Fruit fly (Drosophila melanogaster) whole organism, embryonic: Measurements from ENCODE around the gene galla-2.

Source experiments
- CG10267 ChIP-seq: fragments of 200-800 bp; sonication (Bioruptor generic); optimal IDR thresholded peaks from 2 replicates; lab custom pipeline; 2018; ENCODE audit warnings: missing biosample characterization, mild to moderate bottlenecking, missing genetic modification characterization, moderate library complexity
- CG10654 ChIP-seq: fragments of 200-800 bp; sonication (Bioruptor generic); optimal IDR thresholded peaks from 2 replicates; lab custom pipeline; 2016; ENCODE audit warnings: missing biosample characterization, missing genetic modification characterization
- CG1233 ChIP-seq: fragments of 200-800 bp; sonication (Bioruptor generic); optimal IDR thresholded peaks from 4 replicates; lab custom pipeline; 2018; ENCODE audit warnings: missing biosample characterization, mild to moderate bottlenecking, missing genetic modification characterization
- CG13424 ChIP-seq: fragments of 200-800 bp; sonication (Bioruptor generic); optimal IDR thresholded peaks from 2 replicates; lab custom pipeline; 2019; ENCODE audit warnings: missing biosample characterization, mild to moderate bottlenecking, missing genetic modification characterization, moderate library complexity
- CG13624 ChIP-seq: fragments of 200-800 bp; sonication (Bioruptor generic); optimal IDR thresholded peaks from 2 replicates; lab custom pipeline; 2016; ENCODE audit warnings: missing biosample characterization, missing genetic modification characterization
- CG14014 ChIP-seq: fragments of 200-800 bp; sonication (Bioruptor generic); IDR thresholded peaks from 2 replicates; pipeline ENCODE4 v1.3.6; 2022; ENCODE audit warnings: missing biosample characterization, missing genetic modification characterization
- CG16813 ChIP-seq: fragments of 200-800 bp; sonication (Bioruptor generic); IDR thresholded peaks from 3 replicates; pipeline ENCODE4 v1.3.6; 2022; ENCODE audit warnings: missing biosample characterization, missing genetic modification characterization; ENCODE audit not compliant: partially characterized antibody
- CG17361 ChIP-seq: fragments of 200-800 bp; sonication (Bioruptor generic); IDR thresholded peaks from 3 replicates; pipeline ENCODE4 v1.3.6; 2022; ENCODE audit warnings: missing biosample characterization, missing genetic modification characterization
- CG17829 ChIP-seq: fragments of 200-800 bp; optimal IDR thresholded peaks from 2 replicates; lab custom pipeline; 2019; ENCODE audit warnings: missing biosample characterization, mild to moderate bottlenecking, missing genetic modification characterization, moderate library complexity
- CG18262 ChIP-seq: fragments of 200-800 bp; optimal IDR thresholded peaks from 3 replicates; lab custom pipeline; 2019; ENCODE audit warnings: missing biosample characterization, mild to moderate bottlenecking, missing genetic modification characterization, moderate library complexity
- CG2199 ChIP-seq: fragments of 200-800 bp; sonication (Bioruptor generic); IDR thresholded peaks from 3 replicates; pipeline ENCODE4 v1.3.6; 2022; ENCODE audit warnings: missing biosample characterization, missing genetic modification characterization
- CG31441 ChIP-seq: fragments of 200-800 bp; sonication (Bioruptor generic); IDR thresholded peaks from 2 replicates; pipeline ENCODE4 v1.3.6; 2022; ENCODE audit warnings: missing biosample characterization, missing genetic modification characterization
- CG33557 ChIP-seq: fragments of 200-800 bp; sonication (Bioruptor generic); optimal IDR thresholded peaks from 2 replicates; lab custom pipeline; 2019; ENCODE audit warnings: missing biosample characterization, mild to moderate bottlenecking, missing genetic modification characterization, moderate library complexity
- CG34224 ChIP-seq: fragments of 200-800 bp; sonication (Bioruptor generic); IDR thresholded peaks from 3 replicates; pipeline ENCODE4 v1.3.6; 2022; ENCODE audit warnings: missing biosample characterization, missing genetic modification characterization; ENCODE audit not compliant: partially characterized antibody
- CG4424 ChIP-seq: fragments of 200-800 bp; sonication (Bioruptor generic); optimal IDR thresholded peaks from 3 replicates; lab custom pipeline; 2016; ENCODE audit warnings: missing biosample characterization, missing genetic modification characterization
- CG4820 ChIP-seq: fragments of 200-800 bp; sonication (Bioruptor generic); optimal IDR thresholded peaks from 3 replicates; lab custom pipeline; 2016; ENCODE audit warnings: missing biosample characterization, missing genetic modification characterization
- CG7839 ChIP-seq: fragments of 200-800 bp; sonication (Bioruptor generic); optimal IDR thresholded peaks from 3 replicates; lab custom pipeline; 2018; ENCODE audit warnings: missing biosample characterization, mild to moderate bottlenecking, missing genetic modification characterization, moderate library complexity
- CG8388 ChIP-seq: fragments of 200-800 bp; sonication (Bioruptor generic); optimal IDR thresholded peaks from 2 replicates; lab custom pipeline; 2019; ENCODE audit warnings: missing biosample characterization, mild to moderate bottlenecking, missing genetic modification characterization, moderate library complexity
- CG8478 ChIP-seq: fragments of >200 bp; optimal IDR thresholded peaks from 2 replicates; lab custom pipeline; 2018
- CG8765 ChIP-seq: fragments of 200-800 bp; sonication (Bioruptor generic); IDR thresholded peaks from 2 replicates; pipeline ENCODE4 v1.3.6; 2022; ENCODE audit warnings: missing biosample characterization, missing genetic modification characterization
- CG8924 ChIP-seq: fragments of 200-800 bp; optimal IDR thresholded peaks from 3 replicates; lab custom pipeline; 2019; ENCODE audit warnings: missing biosample characterization, mild to moderate bottlenecking, missing genetic modification characterization, moderate library complexity
- Doc3 ChIP-seq: fragments of 200-800 bp; sonication (Bioruptor generic); IDR thresholded peaks from 3 replicates; pipeline ENCODE4 v1.3.6; 2022; ENCODE audit warnings: missing biosample characterization, missing genetic modification characterization; ENCODE audit not compliant: partially characterized antibody
- Eip74EF ChIP-seq, 2 experiments: fragments of 200-800 bp in 1 of 2; fragments of >200 bp in 1 of 2; sonication (Bioruptor generic) in 1 of 2; optimal IDR thresholded peaks; 2 replicates each; lab custom pipeline; 2017 to 2019; ENCODE audit warnings: missing biosample characterization in 2 of 2, missing genetic modification characterization in 2 of 2, mild to moderate bottlenecking in 1 of 2, moderate library complexity in 1 of 2
- HLH4C ChIP-seq: fragments of 200-800 bp; sonication (Bioruptor generic); IDR thresholded peaks from 3 replicates; pipeline ENCODE4 v1.3.6; 2022; ENCODE audit warnings: missing biosample characterization, missing genetic modification characterization; ENCODE audit not compliant: partially characterized antibody
- Hr3 ChIP-seq: fragments of 200-800 bp; sonication (Bioruptor generic); optimal IDR thresholded peaks from 3 replicates; lab custom pipeline; 2016; ENCODE audit warnings: missing biosample characterization, missing genetic modification characterization
- Hr39 ChIP-seq: fragments of >200 bp; optimal IDR thresholded peaks from 2 replicates; lab custom pipeline; 2017
- Pdp1 ChIP-seq, 2 experiments: fragments of 200-800 bp; sonication (Bioruptor generic); optimal IDR thresholded peaks; 3 replicates each; lab custom pipeline; 2016; ENCODE audit warnings: missing biosample characterization in 2 of 2, missing genetic modification characterization in 2 of 2, mild to moderate bottlenecking in 1 of 2, moderate library complexity in 1 of 2
- Xrp1 ChIP-seq: fragments of 200-800 bp; sonication (Bioruptor generic); IDR thresholded peaks from 2 replicates; pipeline ENCODE4 v1.3.6; 2022; ENCODE audit warnings: missing biosample characterization, missing genetic modification characterization
- az2 ChIP-seq: fragments of 200-800 bp; sonication (Bioruptor generic); optimal IDR thresholded peaks from 3 replicates; lab custom pipeline; 2016; ENCODE audit warnings: missing biosample characterization, missing genetic modification characterization
- crol ChIP-seq: fragments of 200-800 bp; sonication (Bioruptor generic); IDR thresholded peaks from 2 replicates; pipeline ENCODE4 v1.3.6; 2022; ENCODE audit warnings: missing biosample characterization, missing genetic modification characterization
- da ChIP-seq: fragments of 200-800 bp; sonication (Bioruptor generic); optimal IDR thresholded peaks from 2 replicates; lab custom pipeline; 2016; ENCODE audit warnings: missing biosample characterization, missing genetic modification characterization
- dpn ChIP-seq, 2 experiments: fragments of 200-800 bp; sonication (Bioruptor generic); optimal IDR thresholded peaks; 3 replicates each; lab custom pipeline; 2016; ENCODE audit warnings: missing biosample characterization in 2 of 2, missing genetic modification characterization in 2 of 2
- dysf ChIP-seq: fragments of 200-800 bp; sonication (Bioruptor generic); IDR thresholded peaks from 3 replicates; pipeline ENCODE4 v1.3.6; 2022; ENCODE audit warnings: missing biosample characterization, missing genetic modification characterization
- ftz-f1 ChIP-seq: fragments of 200-800 bp; sonication (Bioruptor generic); optimal IDR thresholded peaks from 2 replicates; lab custom pipeline; 2016; ENCODE audit warnings: missing biosample characterization, missing genetic modification characterization
- grau ChIP-seq: fragments of 200-800 bp; optimal IDR thresholded peaks from 3 replicates; lab custom pipeline; 2019; ENCODE audit warnings: missing biosample characterization, mild to moderate bottlenecking, missing genetic modification characterization, moderate library complexity
- ham ChIP-seq: fragments of 200-800 bp; sonication (Bioruptor generic); IDR thresholded peaks from 2 replicates; pipeline ENCODE4 v1.3.6; 2022; ENCODE audit warnings: missing biosample characterization, missing genetic modification characterization
- ind ChIP-seq: fragments of 200-800 bp; sonication (Bioruptor generic); optimal IDR thresholded peaks from 3 replicates; lab custom pipeline; 2016; ENCODE audit warnings: missing biosample characterization, missing genetic modification characterization
- nom ChIP-seq: fragments of 200-800 bp; sonication (Bioruptor generic); optimal IDR thresholded peaks from 2 replicates; lab custom pipeline; 2017; ENCODE audit warnings: missing biosample characterization, missing genetic modification characterization, mild to moderate bottlenecking, moderate library complexity, missing genetic modification reagents
- pzg ChIP-seq: fragments of 200-800 bp; sonication (Bioruptor generic); optimal IDR thresholded peaks from 3 replicates; lab custom pipeline; 2018; ENCODE audit warnings: missing biosample characterization, mild to moderate bottlenecking, missing genetic modification characterization, moderate library complexity
- repo ChIP-seq: fragments of 200-800 bp; sonication (Bioruptor generic); optimal IDR thresholded peaks from 2 replicates; lab custom pipeline; 2016; ENCODE audit warnings: missing biosample characterization, missing genetic modification characterization
- shn ChIP-seq: fragments of 200-800 bp; sonication (Bioruptor generic); optimal IDR thresholded peaks from 3 replicates; lab custom pipeline; 2016; ENCODE audit warnings: missing biosample characterization, missing genetic modification characterization
- tio ChIP-seq: fragments of 200-800 bp; sonication (Bioruptor generic); optimal IDR thresholded peaks from 2 replicates; lab custom pipeline; 2017; ENCODE audit warnings: missing biosample characterization, missing genetic modification characterization, inconsistent platforms
- tna ChIP-seq: fragments of 200-800 bp; sonication (Bioruptor generic); IDR thresholded peaks from 2 replicates; pipeline ENCODE4 v1.3.6; 2022; ENCODE audit warnings: missing biosample characterization, missing genetic modification characterization; ENCODE audit not compliant: partially characterized antibody
- trem ChIP-seq: fragments of 200-800 bp; optimal IDR thresholded peaks from 3 replicates; lab custom pipeline; 2019; ENCODE audit warnings: missing biosample characterization, mild to moderate bottlenecking, missing genetic modification characterization, moderate library complexity
- zen ChIP-seq: fragments of 200-800 bp; sonication (Bioruptor generic); optimal IDR thresholded peaks from 3 replicates; lab custom pipeline; 2018; ENCODE audit warnings: missing biosample characterization, mild to moderate bottlenecking, missing genetic modification characterization, moderate library complexity
- zf30C ChIP-seq: fragments of 200-800 bp; sonication (Bioruptor generic); optimal IDR thresholded peaks from 3 replicates; lab custom pipeline; 2018; ENCODE audit warnings: missing biosample characterization, mild to moderate bottlenecking, missing genetic modification characterization
- zfh1 ChIP-seq: fragments of 200-800 bp; sonication (Bioruptor generic); IDR thresholded peaks from 3 replicates; pipeline ENCODE4 v1.3.6; 2022; ENCODE audit warnings: missing biosample characterization, missing genetic modification characterization

galla-2 gene

dm6 chr3L:10847790-10848492 is 34.7 kb upstream of the galla-2 start (continued):
- TF ChIP-seq trem (tag; lab: Kevin White, UChicago) (peak; percentile 41), CG8388 (GFP tag; lab: Kevin White, UChicago) (peak; percentile 41), Eip74EF (GFP tag; optimal IDR thresholded peaks at IDR 0.05; lab: Kevin White, UChicago) (no peak), CG4820 (GFP tag; lab: Kevin White, UChicago) (peak; percentile 19), CG10267 (tag; lab: Kevin White, UChicago) (peak; percentile 71), Hr3 (GFP tag; lab: Kevin White, UChicago) (peak; percentile 25), CG17361 (peak; percentile 73), ind (GFP tag; lab: Kevin White, UChicago) (no peak), CG34224 (no peak), CG18262 (peak; percentile 81), CG10654 (GFP tag; lab: Kevin White, UChicago) (no peak), CG14014 (GFP tag; lab: Robert Waterston, UW) (no peak), zf30C (GFP tag; lab: Kevin White, UChicago) (peak; percentile 94), grau (tag; lab: Kevin White, UChicago) (peak; percentile 45), CG7839 (peak; percentile 34), ftz-f1 (GFP tag; lab: Kevin White, UChicago) (no peak), dpn (GFP tag; optimal IDR thresholded peaks at IDR 0.05; lab: Kevin White, UChicago) (peak in 1 of 2 experiments; percentile 17), Hr39 (no peak), shn (GFP tag; lab: Kevin White, UChicago) (peak; percentile 19), ham (no peak), CG8924 (tag; lab: Kevin White, UChicago) (peak; percentile 72), Doc3 (GFP tag; lab: Robert Waterston, UW) (no peak), CG8765 (GFP tag; lab: Robert Waterston, UW) (0 out of 2 replicates have a peak, but pooled peaks have one; percentile 21), nom (GFP tag; lab: Kevin White, UChicago) (peak; percentile 30), CG8478 (lab: Kevin White, UChicago) (no peak), tio (GFP tag; lab: Kevin White, UChicago) (peak; percentile 39), CG13424 (tag; lab: Kevin White, UChicago) (no peak), repo (GFP tag; lab: Kevin White, UChicago) (no peak), CG16813 (GFP tag; lab: Robert Waterston, UW) (no peak), Xrp1 (GFP tag; lab: Robert Waterston, UW) (peak; percentile 53), Pdp1 (GFP tag; optimal IDR thresholded peaks at IDR 0.05; lab: Kevin White, UChicago) (peak; percentile 9 to 19), az2 (peak; percentile 22), HLH4C (GFP tag; lab: Robert Waterston, UW) (no peak), CG1233 (peak; percentile 39), CG31441 (GFP tag; lab: Robert Waterston, UW) (peak; percentile 53), CG13624 (GFP tag; lab: Kevin White, UChicago) (no peak), CG17829 (peak; percentile 70), pzg (no peak), tna (0 out of 2 replicates have a peak, but pooled peaks have one; percentile 33), zen (peak; percentile 83), crol (GFP tag; lab: Robert Waterston, UW) (peak; percentile 55), CG33557 (GFP tag; lab: Kevin White, UChicago) (peak; percentile 47), da (GFP tag; lab: Kevin White, UChicago) (no peak), dysf (GFP tag; lab: Robert Waterston, UW) (no peak), CG4424 (GFP tag; lab: Kevin White, UChicago) (peak; percentile 50), CG2199 (peak; percentile 81; the same call in 1 of the 3 replicates), zfh1 (GFP tag; lab: Robert Waterston, UW) (peak; percentile 52; the same call in 1 of the 3 replicates)
